Fruit fly (Drosophila melanogaster): ENCODE results near the gene Mipp1.

Mipp1 gene

dm6 chr3L:16587994-16588622, 15.0 kb upstream of the Mipp1 start (continued):
- peak; percentile 42 for TF ChIP-seq Neu2 (GFP tag; optimal IDR thresholded peaks at IDR 0.05; ENCODE audit: borderline replicate concordance)
- TF ChIP-seq sd (tag; optimal IDR thresholded peaks at IDR 0.05): peak; percentile 62
- peak; percentile 11; the same call in 1 of the 2 replicates for TF ChIP-seq gsb (GFP tag; IDR thresholded peaks at IDR 0.05)
- TF ChIP-seq CG1233 (GFP tag; optimal IDR thresholded peaks at IDR 0.05): peak; percentile 13
- TF ChIP-seq tin (GFP tag; optimal IDR thresholded peaks at IDR 0.05): peak; percentile 60
- TF ChIP-seq Fer1 (GFP tag; optimal IDR thresholded peaks at IDR 0.05): peak; percentile 3
- no peak for TF ChIP-seq CG31365 (tag; optimal IDR thresholded peaks at IDR 0.05)
- TF ChIP-seq CG31388 (GFP tag; optimal IDR thresholded peaks at IDR 0.05): no peak
- peak; percentile 44 for TF ChIP-seq Antp (GFP tag; optimal IDR thresholded peaks at IDR 0.05)
- TF ChIP-seq CG7271 (tag; optimal IDR thresholded peaks at IDR 0.05): peak; percentile 20
- no peak for TF ChIP-seq CrebB (tag; optimal IDR thresholded peaks at IDR 0.05)
- no peak for TF ChIP-seq ATbp (GFP tag; optimal IDR thresholded peaks at IDR 0.05)
- TF ChIP-seq CG10147 (GFP tag; optimal IDR thresholded peaks at IDR 0.05): peak; percentile 36
- no peak for TF ChIP-seq eve (GFP tag; optimal IDR thresholded peaks at IDR 0.05)
- no peak for TF ChIP-seq CG15073 (GFP tag; optimal IDR thresholded peaks at IDR 0.05)
- TF ChIP-seq ssp (GFP tag; IDR thresholded peaks at IDR 0.05): peak; percentile 44; the same call in 1 of the 2 replicates
- TF ChIP-seq cwo (GFP tag; optimal IDR thresholded peaks at IDR 0.05): peak; percentile 24
- 0 out of 3 replicates have a peak, but pooled peaks have one; percentile 43 for TF ChIP-seq so (GFP tag; IDR thresholded peaks at IDR 0.05)
- TF ChIP-seq pita (GFP tag; optimal IDR thresholded peaks at IDR 0.05): no peak
- no peak for TF ChIP-seq usp (GFP tag; optimal IDR thresholded peaks at IDR 0.05)
- no peak for TF ChIP-seq CG12104 (GFP tag; optimal IDR thresholded peaks at IDR 0.05)
- TF ChIP-seq Fer2 (tag; optimal IDR thresholded peaks at IDR 0.05): peak; percentile 17
- TF ChIP-seq CG2129 (GFP tag; IDR thresholded peaks at IDR 0.05; ENCODE audit: partially characterized antibody): peak; percentile 90
- peak; percentile 90 for TF ChIP-seq Bgb (GFP tag; IDR thresholded peaks at IDR 0.05; ENCODE audit: partially characterized antibody)
- no peak for TF ChIP-seq CG30431 (GFP tag; optimal IDR thresholded peaks at IDR 0.05)
- peak; percentile 97 for TF ChIP-seq Scr (GFP tag; IDR thresholded peaks at IDR 0.05; ENCODE audit: partially characterized antibody)
- no peak for TF ChIP-seq CG15011 (GFP tag; optimal IDR thresholded peaks at IDR 0.05)
- TF ChIP-seq Max (GFP tag; optimal IDR thresholded peaks at IDR 0.05): peak; percentile 76
- peak; percentile 92 for TF ChIP-seq hb (GFP tag; IDR thresholded peaks at IDR 0.05; ENCODE audit: partially characterized antibody)
- TF ChIP-seq ind (GFP tag; optimal IDR thresholded peaks at IDR 0.05): peak; percentile 41
- peak; percentile 21 for TF ChIP-seq fd3F (GFP tag; optimal IDR thresholded peaks at IDR 0.05)
- peak; percentile 58 for TF ChIP-seq Lhr (GFP tag; optimal IDR thresholded peaks at IDR 0.05)
- TF ChIP-seq sug (tag; optimal IDR thresholded peaks at IDR 0.05): peak; percentile 84
- TF ChIP-seq H15 (GFP tag; IDR thresholded peaks at IDR 0.05): 0 out of 3 replicates have a peak, but pooled peaks have one; percentile 35
- peak; percentile 49; the same call in 1 of the 3 replicates for TF ChIP-seq Aef1 (GFP tag; IDR thresholded peaks at IDR 0.05)
- peak; percentile 96 for TF ChIP-seq sna (GFP tag; IDR thresholded peaks at IDR 0.05; ENCODE audit: partially characterized antibody)
- no peak for TF ChIP-seq Hand (GFP tag; optimal IDR thresholded peaks at IDR 0.05)
- no peak for TF ChIP-seq ham (GFP tag; IDR thresholded peaks at IDR 0.05)
- TF ChIP-seq nmo (GFP tag; optimal IDR thresholded peaks at IDR 0.05): peak; percentile 83
- TF ChIP-seq rib (GFP tag; IDR thresholded peaks at IDR 0.05): no peak
- peak; percentile 82 for TF ChIP-seq dm (GFP tag; optimal IDR thresholded peaks at IDR 0.05)
- peak; percentile 64; the same call in 1 of the 2 replicates for TF ChIP-seq sob (GFP tag; IDR thresholded peaks at IDR 0.05)
- TF ChIP-seq CG2889 (GFP tag; IDR thresholded peaks at IDR 0.05): peak; percentile 69; the same call in 2 of the 3 replicates
- peak; percentile 38 for TF ChIP-seq tap (tag; optimal IDR thresholded peaks at IDR 0.05)
- peak; percentile 41 for TF ChIP-seq Side (GFP tag; optimal IDR thresholded peaks at IDR 0.05)
- TF ChIP-seq pzg (GFP tag; optimal IDR thresholded peaks at IDR 0.05): peak; percentile 92
- TF ChIP-seq CG42726 (GFP tag; IDR thresholded peaks at IDR 0.05; ENCODE audit: partially characterized antibody): peak; percentile 87
- TF ChIP-seq CG12391 (tag; optimal IDR thresholded peaks at IDR 0.05): peak; percentile 73
- TF ChIP-seq Jarid2 (GFP tag; optimal IDR thresholded peaks at IDR 0.05): no peak
